Worm (Caenorhabditis elegans): ENCODE results near the gene R02D5.10.

DNA sequence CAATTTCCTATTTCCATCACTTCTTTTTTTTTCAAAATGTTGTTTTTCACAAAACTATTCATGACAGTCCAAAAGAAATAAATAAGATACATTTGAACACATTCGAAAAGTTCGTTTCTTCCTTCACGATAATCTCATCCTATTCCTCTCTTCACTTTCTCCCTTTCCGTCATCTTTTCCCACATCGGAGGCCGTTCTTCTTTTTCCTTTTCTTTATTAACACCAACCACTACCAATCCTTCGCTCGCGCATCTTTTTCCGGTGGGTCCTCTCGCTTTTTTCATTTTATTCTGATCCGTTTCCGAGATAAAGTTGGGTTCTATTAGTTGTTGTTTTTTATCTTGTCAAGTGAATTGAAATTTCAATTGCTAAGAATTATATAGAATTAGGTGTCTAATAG is 13.4 kb downstream of the R02D5.10 start:
- TF ChIP-seq unc-62 (GFP tag; optimal IDR thresholded peaks at IDR 0.05) (no peak), ztf-6 (GFP tag; IDR thresholded peaks at IDR 0.05) (no peak), F49E8.2 (tag; optimal IDR thresholded peaks at IDR 0.05; ENCODE audit: insufficient read depth) (no peak), pha-4 (tag; optimal IDR thresholded peaks at IDR 0.05) (no peak), hlh-26 (GFP tag; conservative IDR thresholded peaks at IDR 0.05) (no peak), lin-40 (tag; optimal IDR thresholded peaks at IDR 0.05) (no peak), lsy-27 (tag; optimal IDR thresholded peaks at IDR 0.05; ENCODE audit: borderline replicate concordance, insufficient read depth) (no peak), egl-44 (GFP tag; IDR thresholded peaks at IDR 0.05) (no peak), Y53F4B.3 (GFP tag; IDR thresholded peaks at IDR 0.05) (no peak), F37B4.10 (GFP tag; IDR thresholded peaks at IDR 0.05) (no peak), attf-3 (GFP tag; conservative IDR thresholded peaks at IDR 0.05) (no peak)

All from whole organism, young adult.